Fruit fly (Drosophila melanogaster): ENCODE measurements around the gene Sema5c.

Sema5c gene

dm6 chr3L:12122891-12123290, 41.3 kb upstream of the Sema5c start:
- no peak for TF ChIP-seq CG13204 (GFP tag; optimal IDR thresholded peaks at IDR 0.05)
- no peak for TF ChIP-seq EcR (GFP tag; optimal IDR thresholded peaks at IDR 0.05)
- TF ChIP-seq CG17806 (tag; optimal IDR thresholded peaks at IDR 0.05): no peak
- TF ChIP-seq Snoo (tag; optimal IDR thresholded peaks at IDR 0.05): no peak

dm6 chr3L:12119875-12120485, 38.4 kb upstream of the Sema5c start, which contains the start of gene CG11560:
TSS of gene CG11560 (plus strand) at chr3L:12120019.
- no peak for TF ChIP-seq EcR (GFP tag; optimal IDR thresholded peaks at IDR 0.05)
- TF ChIP-seq CG8301 (tag; optimal IDR thresholded peaks at IDR 0.05): no peak
- no peak for TF ChIP-seq CG17806 (tag; optimal IDR thresholded peaks at IDR 0.05)
- no peak for TF ChIP-seq CG32121 (GFP tag; IDR thresholded peaks at IDR 0.05)
- TF ChIP-seq CG9948 (tag; optimal IDR thresholded peaks at IDR 0.05): no peak
- no peak for TF ChIP-seq Pif1A (GFP tag; optimal IDR thresholded peaks at IDR 0.05)
- TF ChIP-seq CG34367 (tag; optimal IDR thresholded peaks at IDR 0.05): no peak
- no peak for TF ChIP-seq rn (GFP tag; IDR thresholded peaks at IDR 0.05)
- no peak for TF ChIP-seq CG4496 (GFP tag; IDR thresholded peaks at IDR 0.05)
- TF ChIP-seq CG13204 (GFP tag; optimal IDR thresholded peaks at IDR 0.05): no peak
- TF ChIP-seq gl (tag; optimal IDR thresholded peaks at IDR 0.05): no peak
- no peak for TF ChIP-seq CG14655 (GFP tag; optimal IDR thresholded peaks at IDR 0.05)
- TF ChIP-seq fd96Ca (GFP tag; IDR thresholded peaks at IDR 0.05): no peak
- no peak for TF ChIP-seq CG10348 (GFP tag; IDR thresholded peaks at IDR 0.05)
- TF ChIP-seq CG15710 (tag; optimal IDR thresholded peaks at IDR 0.05): no peak
- TF ChIP-seq Snoo (tag; optimal IDR thresholded peaks at IDR 0.05): no peak
- TF ChIP-seq CG12605 (GFP tag; IDR thresholded peaks at IDR 0.05): no peak
- no peak for TF ChIP-seq CG8159 (tag; optimal IDR thresholded peaks at IDR 0.05)

dm6 chr3L:12118631-12119030, 37.0 kb upstream of the Sema5c start:
- TF ChIP-seq CG10348 (GFP tag; IDR thresholded peaks at IDR 0.05): no peak

dm6 chr3L:12118156-12118555, 36.5 kb upstream of the Sema5c start, which contains the start of gene ssp:
TSS of gene ssp (plus strand) at chr3L:12118257.
- TF ChIP-seq D1 (tag; optimal IDR thresholded peaks at IDR 0.05): no peak
- no peak for TF ChIP-seq CG9948 (tag; optimal IDR thresholded peaks at IDR 0.05)
- no peak for TF ChIP-seq CG32121 (GFP tag; IDR thresholded peaks at IDR 0.05)
- TF ChIP-seq CG14655 (GFP tag; optimal IDR thresholded peaks at IDR 0.05): no peak
- TF ChIP-seq Pif1A (GFP tag; optimal IDR thresholded peaks at IDR 0.05): no peak
- no peak for TF ChIP-seq CG8159 (tag; optimal IDR thresholded peaks at IDR 0.05)

dm6 chr3L:12115966-12116735, 34.5 kb upstream of the Sema5c start, which contains the start of gene vers:
TSS of gene vers (plus strand) at chr3L:12116101.
- TF ChIP-seq CG8301 (tag; optimal IDR thresholded peaks at IDR 0.05) (no peak), CG12605 (GFP tag; IDR thresholded peaks at IDR 0.05) (no peak), Pif1A (GFP tag; optimal IDR thresholded peaks at IDR 0.05) (no peak), CG10348 (GFP tag; IDR thresholded peaks at IDR 0.05) (no peak), CG17806 (tag; optimal IDR thresholded peaks at IDR 0.05) (no peak), CG8159 (tag; optimal IDR thresholded peaks at IDR 0.05) (no peak), CG13204 (GFP tag; optimal IDR thresholded peaks at IDR 0.05) (no peak)

dm6 chr3L:12115103-12115502, 33.5 kb upstream of the Sema5c start:
- TF ChIP-seq EcR (GFP tag; optimal IDR thresholded peaks at IDR 0.05) (no peak), CG13204 (GFP tag; optimal IDR thresholded peaks at IDR 0.05) (no peak), Pif1B (GFP tag; optimal IDR thresholded peaks at IDR 0.05) (peak; percentile 91), CG32121 (GFP tag; IDR thresholded peaks at IDR 0.05) (no peak), Snoo (tag; optimal IDR thresholded peaks at IDR 0.05) (peak; percentile 87), CG4496 (GFP tag; IDR thresholded peaks at IDR 0.05) (peak; percentile 83), Pif1A (GFP tag; optimal IDR thresholded peaks at IDR 0.05) (peak; percentile 89), CG14655 (GFP tag; optimal IDR thresholded peaks at IDR 0.05) (peak; percentile 93), gl (tag; optimal IDR thresholded peaks at IDR 0.05) (peak; percentile 83), CG8301 (tag; optimal IDR thresholded peaks at IDR 0.05) (peak; percentile 92), CG17806 (tag; optimal IDR thresholded peaks at IDR 0.05) (peak; percentile 91), Ets98B (GFP tag; IDR thresholded peaks at IDR 0.05) (peak; percentile 65), CG15710 (tag; optimal IDR thresholded peaks at IDR 0.05) (peak; percentile 87), CG10348 (GFP tag; IDR thresholded peaks at IDR 0.05) (no peak), D1 (tag; optimal IDR thresholded peaks at IDR 0.05) (peak; percentile 62), rn (GFP tag; IDR thresholded peaks at IDR 0.05) (peak; percentile 5; the same call in 1 of the 2 replicates), CG34367 (tag; optimal IDR thresholded peaks at IDR 0.05) (peak; percentile 88), CG9948 (tag; optimal IDR thresholded peaks at IDR 0.05) (peak; percentile 87), fd96Ca (GFP tag; IDR thresholded peaks at IDR 0.05) (peak; percentile 82; the same call in 2 of the 3 replicates), CG12605 (GFP tag; IDR thresholded peaks at IDR 0.05) (peak; percentile 74), CG8159 (tag; optimal IDR thresholded peaks at IDR 0.05) (peak; percentile 86)
